Worm (Caenorhabditis elegans): ENCODE results near the gene C03B1.6.

- TF ChIP-seq him-1 (tag; optimal IDR thresholded peaks at IDR 0.05) = no peak
- peak; percentile 3 for TF ChIP-seq W03F9.2 (tag; optimal IDR thresholded peaks at IDR 0.05)
Measured at ce11 chrX:6371192-6372116, 21.3 kb downstream of the C03B1.6 start.

Data from whole organism, L4/young adult.